Fruit fly (Drosophila melanogaster) whole organism, prepupa: ENCODE measurements around the gene ScsbetaA.

Experiments
- CG10631 ChIP-seq: fragments of 200-800 bp; sonication (Bioruptor generic); optimal IDR thresholded peaks from 2 replicates; lab custom pipeline; 2016; ENCODE audit warnings: missing biosample characterization, missing genetic modification characterization
- CG10669 ChIP-seq: fragments of 200-800 bp; sonication (Bioruptor generic); optimal IDR thresholded peaks from 3 replicates; lab custom pipeline; 2018; ENCODE audit warnings: missing biosample characterization, mild to moderate bottlenecking, missing genetic modification characterization, moderate library complexity
- CG11294 ChIP-seq: fragments of 200-800 bp; sonication (Bioruptor generic); IDR thresholded peaks from 2 replicates; pipeline ENCODE4 v1.3.6; 2022; ENCODE audit warnings: missing biosample characterization, missing genetic modification characterization
- CG15336 ChIP-seq: fragments of 200-800 bp; sonication (Bioruptor generic); IDR thresholded peaks from 2 replicates; pipeline ENCODE4 v1.3.6; 2022; ENCODE audit warnings: missing biosample characterization, missing genetic modification characterization
- CG1621 ChIP-seq: fragments of 200-800 bp; sonication (Bioruptor generic); optimal IDR thresholded peaks from 3 replicates; lab custom pipeline; 2018; ENCODE audit warnings: missing biosample characterization, mild to moderate bottlenecking, missing genetic modification characterization
- CG3032 ChIP-seq: fragments of 200-800 bp; optimal IDR thresholded peaks from 2 replicates; lab custom pipeline; 2019; ENCODE audit warnings: missing biosample characterization, mild to moderate bottlenecking, missing genetic modification characterization, moderate library complexity
- CG31627 ChIP-seq: fragments of 200-800 bp; sonication (Bioruptor generic); optimal IDR thresholded peaks from 3 replicates; lab custom pipeline; 2016; ENCODE audit warnings: missing biosample characterization, missing genetic modification characterization
- CG34406 ChIP-seq: fragments of 200-800 bp; sonication (Bioruptor generic); optimal IDR thresholded peaks from 3 replicates; lab custom pipeline; 2016; ENCODE audit warnings: missing biosample characterization, missing genetic modification characterization
- CG3919 ChIP-seq: fragments of 200-800 bp; sonication (Bioruptor generic); optimal IDR thresholded peaks from 3 replicates; lab custom pipeline; 2016; ENCODE audit warnings: missing biosample characterization, missing genetic modification characterization
- CG6163 ChIP-seq: fragments of 200-800 bp; sonication (Bioruptor generic); IDR thresholded peaks from 3 replicates; pipeline ENCODE4 v1.3.6; 2022; ENCODE audit warnings: missing biosample characterization, missing genetic modification characterization
- CG6276 ChIP-seq: fragments of 200-800 bp; sonication (Bioruptor generic); optimal IDR thresholded peaks from 2 replicates; lab custom pipeline; 2017; ENCODE audit warnings: missing biosample characterization, mild to moderate bottlenecking, missing genetic modification characterization
- CG6808 ChIP-seq: fragments of 200-800 bp; sonication (Bioruptor generic); optimal IDR thresholded peaks from 3 replicates; lab custom pipeline; 2017; ENCODE audit warnings: missing biosample characterization, missing genetic modification characterization, mild to moderate bottlenecking, moderate library complexity, missing genetic modification reagents
- CG6854 ChIP-seq: fragments of 200-800 bp; sonication (Bioruptor generic); optimal IDR thresholded peaks from 2 replicates; lab custom pipeline; 2017; ENCODE audit warnings: missing biosample characterization, mild to moderate bottlenecking, missing genetic modification characterization
- CG8119 ChIP-seq: fragments of 200-800 bp; sonication (Bioruptor generic); IDR thresholded peaks from 3 replicates; pipeline ENCODE4 v1.3.6; 2022; ENCODE audit warnings: missing biosample characterization, missing genetic modification characterization
- CG8319 ChIP-seq: fragments of 200-800 bp; sonication (Bioruptor generic); optimal IDR thresholded peaks from 3 replicates; lab custom pipeline; 2016; ENCODE audit warnings: missing biosample characterization, missing genetic modification characterization
- CG8632 ChIP-seq: fragments of 200-800 bp; sonication (Bioruptor generic); optimal IDR thresholded peaks from 3 replicates; lab custom pipeline; 2016; ENCODE audit warnings: missing biosample characterization, missing genetic modification characterization
- CG9139 ChIP-seq: fragments of 200-800 bp; sonication (Bioruptor generic); optimal IDR thresholded peaks from 3 replicates; lab custom pipeline; 2017; ENCODE audit warnings: missing biosample characterization, mild to moderate bottlenecking, missing genetic modification characterization
- Eip78C ChIP-seq: fragments of 200-800 bp; sonication (Bioruptor generic); peaks from one replicate; lab custom pipeline; 2016; ENCODE audit warnings: missing biosample characterization, missing genetic modification characterization
- Eip93F ChIP-seq: fragments of 200-800 bp; sonication (Bioruptor generic); optimal IDR thresholded peaks from 2 replicates; lab custom pipeline; 2016; ENCODE audit warnings: missing biosample characterization, mild to moderate bottlenecking, missing genetic modification characterization
- Ets21C ChIP-seq: fragments of 200-800 bp; sonication (Bioruptor generic); optimal IDR thresholded peaks from 3 replicates; lab custom pipeline; 2016; ENCODE audit warnings: missing biosample characterization, missing genetic modification characterization
- Ets96B ChIP-seq: fragments of 200-800 bp; optimal IDR thresholded peaks from 2 replicates; lab custom pipeline; 2019; ENCODE audit warnings: missing biosample characterization, mild to moderate bottlenecking, missing genetic modification characterization, moderate library complexity
- Gug ChIP-seq: fragments of 200-800 bp; sonication (Bioruptor generic); IDR thresholded peaks from 2 replicates; pipeline ENCODE4 v1.3.6; 2022; ENCODE audit warnings: missing biosample characterization, missing genetic modification characterization
- Hr38 ChIP-seq: sonication (Bioruptor generic); optimal IDR thresholded peaks from 2 replicates; lab custom pipeline; 2016; ENCODE audit warnings: missing biosample characterization, missing genetic modification characterization
- Hr39 ChIP-seq: fragments of 200-800 bp; sonication (Bioruptor generic); optimal IDR thresholded peaks from 2 replicates; lab custom pipeline; 2016; ENCODE audit warnings: missing biosample characterization, missing genetic modification characterization
- Lpt ChIP-seq: fragments of 200-800 bp; sonication (Bioruptor generic); optimal IDR thresholded peaks from 3 replicates; lab custom pipeline; 2016; ENCODE audit warnings: missing biosample characterization, missing genetic modification characterization
- Met ChIP-seq: fragments of 200-800 bp; sonication (Bioruptor generic); optimal IDR thresholded peaks from 3 replicates; lab custom pipeline; 2016; ENCODE audit warnings: missing biosample characterization, missing genetic modification characterization
- OdsH ChIP-seq: fragments of 200-800 bp; sonication (Bioruptor generic); optimal IDR thresholded peaks from 3 replicates; lab custom pipeline; 2016; ENCODE audit warnings: missing biosample characterization, missing genetic modification characterization
- Smox ChIP-seq: fragments of 200-800 bp; sonication (Bioruptor generic); optimal IDR thresholded peaks from 3 replicates; lab custom pipeline; 2016; ENCODE audit warnings: missing biosample characterization, missing genetic modification characterization
- Sox15 ChIP-seq: fragments of 200-800 bp; sonication (Bioruptor generic); optimal IDR thresholded peaks from 3 replicates; lab custom pipeline; 2016; ENCODE audit warnings: missing biosample characterization, missing genetic modification characterization
- achi ChIP-seq: fragments of 200-800 bp; sonication (Bioruptor generic); optimal IDR thresholded peaks from 3 replicates; lab custom pipeline; 2016; ENCODE audit warnings: missing biosample characterization, missing genetic modification characterization
- acj6 ChIP-seq: fragments of 200-800 bp; sonication (Bioruptor generic); optimal IDR thresholded peaks from 3 replicates; lab custom pipeline; 2016; ENCODE audit warnings: missing biosample characterization, missing genetic modification characterization
- cyc ChIP-seq: fragments of 200-800 bp; sonication (Bioruptor generic); optimal IDR thresholded peaks from 3 replicates; lab custom pipeline; 2016; ENCODE audit warnings: missing biosample characterization, missing genetic modification characterization
- dac ChIP-seq: fragments of 200-800 bp; sonication (Bioruptor generic); optimal IDR thresholded peaks from 2 replicates; lab custom pipeline; 2017; ENCODE audit warnings: missing biosample characterization, mild to moderate bottlenecking, missing genetic modification characterization
- dsx ChIP-seq: fragments of 200-800 bp; optimal IDR thresholded peaks from 3 replicates; lab custom pipeline; 2019; ENCODE audit warnings: missing biosample characterization, mild to moderate bottlenecking, missing genetic modification characterization, moderate library complexity; ENCODE audit not compliant: poor library complexity, severe bottlenecking
- fd59A ChIP-seq: fragments of 200-800 bp; sonication (Bioruptor generic); optimal IDR thresholded peaks from 2 replicates; lab custom pipeline; 2017; ENCODE audit warnings: missing biosample characterization, mild to moderate bottlenecking, missing genetic modification characterization, missing genetic modification reagents
- fd85E ChIP-seq: fragments of 200-800 bp; sonication (Bioruptor generic); optimal IDR thresholded peaks from 3 replicates; lab custom pipeline; 2016; ENCODE audit warnings: missing biosample characterization, missing genetic modification characterization
- fkh ChIP-seq: fragments of 200-800 bp; sonication (Bioruptor generic); optimal IDR thresholded peaks from 3 replicates; lab custom pipeline; 2017; ENCODE audit warnings: missing biosample characterization, mild to moderate bottlenecking, missing genetic modification characterization, moderate library complexity
- lz ChIP-seq: fragments of 200-800 bp; sonication (Bioruptor generic); optimal IDR thresholded peaks from 3 replicates; lab custom pipeline; 2016; ENCODE audit warnings: missing biosample characterization, missing genetic modification characterization
- pdm3 ChIP-seq: fragments of 200-800 bp; sonication (Bioruptor generic); optimal IDR thresholded peaks from 3 replicates; lab custom pipeline; 2016; ENCODE audit warnings: missing biosample characterization, missing genetic modification characterization
- salr ChIP-seq, 2 experiments: fragments of 200-800 bp; sonication (Bioruptor generic); optimal IDR thresholded peaks; 3 replicates each; lab custom pipeline; 2016 to 2018; ENCODE audit warnings: missing biosample characterization in 2 of 2, missing genetic modification characterization in 2 of 2, mild to moderate bottlenecking in 1 of 2
- spab ChIP-seq: fragments of 200-800 bp; sonication (Bioruptor generic); optimal IDR thresholded peaks from 2 replicates; lab custom pipeline; 2017; ENCODE audit warnings: missing biosample characterization, mild to moderate bottlenecking, missing genetic modification characterization, missing genetic modification reagents
- ss ChIP-seq, 2 experiments: fragments of 200-800 bp; sonication (Bioruptor generic); optimal IDR thresholded peaks; 2 replicates in 1 of 2; 3 replicates in 1 of 2; lab custom pipeline; 2017 to 2018; ENCODE audit warnings: mild to moderate bottlenecking in 2 of 2, missing biosample characterization in 2 of 2, missing genetic modification characterization in 2 of 2, moderate library complexity in 1 of 2
- svp ChIP-seq: fragments of 200-800 bp; sonication (Bioruptor generic); peaks from one replicate; lab custom pipeline; 2016; ENCODE audit warnings: missing biosample characterization, missing genetic modification characterization
- topi ChIP-seq: fragments of 200-800 bp; sonication (Bioruptor generic); optimal IDR thresholded peaks from 3 replicates; lab custom pipeline; 2016; ENCODE audit warnings: missing biosample characterization, missing genetic modification characterization
- vri ChIP-seq: fragments of 200-800 bp; sonication (Bioruptor generic); optimal IDR thresholded peaks from 3 replicates; lab custom pipeline; 2016; ENCODE audit warnings: missing biosample characterization, mild to moderate bottlenecking, missing genetic modification characterization

Gene ScsbetaA

dm6 chr3R:8978768-8979167 is 40.2 kb downstream of the ScsbetaA start (continued):
- no peak for TF ChIP-seq Lpt (GFP tag; lab: Kevin White, UChicago)
- no peak for TF ChIP-seq vri (GFP tag; lab: Kevin White, UChicago)
- TF ChIP-seq CG3919 (GFP tag; lab: Kevin White, UChicago) = peak; percentile 63
- TF ChIP-seq svp = peak; percentile 93
- TF ChIP-seq Eip78C = peak; percentile 94
- peak; percentile 51 for TF ChIP-seq CG6808 (GFP tag; lab: Kevin White, UChicago)
- TF ChIP-seq achi = peak; percentile 76
- no peak for TF ChIP-seq CG1621
- TF ChIP-seq CG34406 (GFP tag; lab: Kevin White, UChicago) = peak; percentile 90
- no peak for TF ChIP-seq CG6276 (GFP tag; lab: Kevin White, UChicago)
- peak; percentile 78 for TF ChIP-seq lz (GFP tag; lab: Kevin White, UChicago)
- peak; percentile 75 for TF ChIP-seq pdm3 (GFP tag; lab: Kevin White, UChicago)
- peak; percentile 80 for TF ChIP-seq cyc (GFP tag; lab: Kevin White, UChicago)
- TF ChIP-seq CG6163 (GFP tag; lab: Robert Waterston, UW) = peak; percentile 63; the same call in 2 of the 3 replicates
- peak; percentile 78 for TF ChIP-seq acj6 (GFP tag; lab: Kevin White, UChicago)
- no peak for TF ChIP-seq CG6854 (GFP tag; lab: Kevin White, UChicago)
- TF ChIP-seq dsx (GFP tag; lab: Kevin White, UChicago) = no peak
- TF ChIP-seq Ets21C (GFP tag; lab: Kevin White, UChicago) = peak; percentile 69
- peak; percentile 70 for TF ChIP-seq CG10631
- peak; percentile 49 for TF ChIP-seq spab (GFP tag; lab: Kevin White, UChicago)

DNA sequence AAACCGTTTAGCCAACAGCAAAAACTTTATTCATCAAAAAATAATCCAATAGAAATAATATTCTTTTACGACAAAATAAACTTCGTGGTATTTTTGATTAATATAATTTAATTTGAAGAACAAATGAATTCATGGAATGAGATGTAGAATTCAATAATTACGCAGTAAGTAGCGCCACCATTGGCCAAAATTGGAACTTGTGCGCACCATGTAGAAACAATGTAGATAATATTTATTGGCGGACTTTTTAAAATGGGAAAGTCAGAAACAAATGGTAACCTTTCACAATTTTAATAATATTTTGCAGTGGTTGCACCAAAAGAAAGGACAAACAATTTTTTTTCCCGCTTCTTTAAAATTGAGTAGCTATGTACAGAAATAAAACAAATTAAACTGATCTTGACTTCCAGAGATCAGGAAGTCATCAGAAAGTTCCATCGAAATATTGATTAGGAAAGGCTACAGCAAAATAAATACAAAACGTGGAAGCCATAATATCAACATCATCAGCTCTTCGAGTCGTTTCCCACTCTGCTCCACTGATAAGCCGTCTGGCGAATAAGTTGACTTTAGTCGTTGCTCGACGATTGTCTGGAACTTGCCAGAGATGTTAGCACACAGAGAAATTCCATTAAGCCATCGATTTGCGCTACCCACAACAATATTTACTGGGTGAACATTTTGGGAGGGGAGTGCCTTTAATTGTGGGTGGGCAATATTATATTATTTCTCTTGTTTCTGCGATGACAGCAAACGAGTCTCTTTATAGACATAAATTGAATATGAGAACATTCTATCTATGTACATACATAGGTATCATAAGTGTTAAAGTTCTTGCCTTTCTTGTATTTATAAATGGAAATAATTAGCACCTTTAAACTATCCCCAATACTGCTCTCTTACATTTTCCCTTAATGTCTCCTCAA is 41.6 kb downstream of the ScsbetaA start:
- TF ChIP-seq fd85E (GFP tag; lab: Kevin White, UChicago) (no peak), Lpt (GFP tag; lab: Kevin White, UChicago) (no peak), dac (GFP tag; lab: Kevin White, UChicago) (peak; percentile 30), CG15336 (GFP tag; lab: Robert Waterston, UW) (peak; percentile 61), Met (peak; percentile 9), CG3919 (GFP tag; lab: Kevin White, UChicago) (no peak), CG6163 (GFP tag; lab: Robert Waterston, UW) (no peak), Eip93F (GFP tag; lab: Kevin White, UChicago) (no peak), cyc (GFP tag; lab: Kevin White, UChicago) (peak; percentile 11), ss (GFP tag; optimal IDR thresholded peaks at IDR 0.05; lab: Kevin White, UChicago) (peak; percentile 11 to 59), CG10631 (no peak), Sox15 (GFP tag; lab: Kevin White, UChicago) (no peak), Hr39 (GFP tag; lab: Kevin White, UChicago) (peak; percentile 15), svp (peak; percentile 85), CG6276 (GFP tag; lab: Kevin White, UChicago) (peak; percentile 27), CG6854 (GFP tag; lab: Kevin White, UChicago) (no peak), Hr38 (no peak), salr (GFP tag; optimal IDR thresholded peaks at IDR 0.05; lab: Kevin White, UChicago) (no peak), CG8632 (GFP tag; lab: Kevin White, UChicago) (no peak), dsx (GFP tag; lab: Kevin White, UChicago) (no peak), vri (GFP tag; lab: Kevin White, UChicago) (no peak), Smox (GFP tag; lab: Kevin White, UChicago) (peak; percentile 9), Ets96B (tag; lab: Kevin White, UChicago) (no peak), topi (GFP tag; lab: Kevin White, UChicago) (no peak), Eip78C (peak; percentile 33), CG8119 (peak; percentile 38; the same call in 2 of the 3 replicates), CG6808 (GFP tag; lab: Kevin White, UChicago) (peak; percentile 49), CG11294 (GFP tag; lab: Robert Waterston, UW) (no peak), CG31627 (GFP tag; lab: Kevin White, UChicago) (peak; percentile 38), CG3032 (tag; lab: Kevin White, UChicago) (no peak), spab (GFP tag; lab: Kevin White, UChicago) (no peak), Ets21C (GFP tag; lab: Kevin White, UChicago) (peak; percentile 26), CG10669 (GFP tag; lab: Kevin White, UChicago) (no peak), fkh (GFP tag; lab: Kevin White, UChicago) (peak; percentile 76), CG9139 (GFP tag; lab: Kevin White, UChicago) (peak; percentile 14), fd59A (GFP tag; lab: Kevin White, UChicago) (no peak), Gug (no peak), OdsH (GFP tag; lab: Kevin White, UChicago) (peak; percentile 8), CG8319 (GFP tag; lab: Kevin White, UChicago) (peak; percentile 64)
